Fruit fly (Drosophila melanogaster) whole organism, pupa: ENCODE results near the gene CG12730.

ENCODE experiments used
- CG10348 ChIP-seq: fragments of 200-800 bp; sonication (Bioruptor generic); IDR thresholded peaks from 2 replicates; pipeline ENCODE4 v1.3.6; 2022; ENCODE audit warnings: missing biosample characterization, missing genetic modification characterization
- CG12605 ChIP-seq: fragments of 200-800 bp; sonication (Bioruptor generic); IDR thresholded peaks from 2 replicates; pipeline ENCODE4 v1.3.6; 2022; ENCODE audit warnings: missing biosample characterization, missing genetic modification characterization
- CG13204 ChIP-seq: fragments of 200-800 bp; sonication (Bioruptor generic); optimal IDR thresholded peaks from 2 replicates; lab custom pipeline; 2018; ENCODE audit warnings: missing biosample characterization, mild to moderate bottlenecking, missing genetic modification characterization, moderate library complexity
- CG14655 ChIP-seq: fragments of 200-800 bp; sonication (Bioruptor generic); optimal IDR thresholded peaks from 3 replicates; lab custom pipeline; 2017; ENCODE audit warnings: mild to moderate bottlenecking, missing biosample characterization, missing genetic modification reagents, missing genetic modification characterization
- CG15710 ChIP-seq: fragments of 200-800 bp; sonication (Bioruptor generic); optimal IDR thresholded peaks from 2 replicates; lab custom pipeline; 2018; ENCODE audit warnings: missing biosample characterization, mild to moderate bottlenecking, missing genetic modification characterization, moderate library complexity
- CG17806 ChIP-seq: fragments of 200-800 bp; sonication (Bioruptor generic); optimal IDR thresholded peaks from 2 replicates; lab custom pipeline; 2018; ENCODE audit warnings: missing biosample characterization, mild to moderate bottlenecking, missing genetic modification characterization, moderate library complexity
- CG32121 ChIP-seq: fragments of 200-800 bp; sonication (Bioruptor generic); IDR thresholded peaks from 2 replicates; pipeline ENCODE4 v1.3.6; 2022; ENCODE audit warnings: missing biosample characterization, missing genetic modification characterization
- CG34367 ChIP-seq: fragments of 200-800 bp; sonication (Bioruptor generic); optimal IDR thresholded peaks from 2 replicates; lab custom pipeline; 2018; ENCODE audit warnings: missing biosample characterization, mild to moderate bottlenecking, missing genetic modification characterization
- CG4496 ChIP-seq: fragments of 200-800 bp; sonication (Bioruptor generic); IDR thresholded peaks from 3 replicates; pipeline ENCODE4 v1.3.6; 2022; ENCODE audit warnings: missing biosample characterization, missing genetic modification characterization
- CG8159 ChIP-seq: fragments of 200-800 bp; sonication (Bioruptor generic); optimal IDR thresholded peaks from 3 replicates; lab custom pipeline; 2018; ENCODE audit warnings: missing biosample characterization, mild to moderate bottlenecking, missing genetic modification characterization, moderate library complexity
- CG8301 ChIP-seq: fragments of 200-800 bp; sonication (Bioruptor generic); optimal IDR thresholded peaks from 2 replicates; lab custom pipeline; 2018; ENCODE audit warnings: missing biosample characterization, mild to moderate bottlenecking, missing genetic modification characterization
- CG9948 ChIP-seq: fragments of 200-800 bp; sonication (Bioruptor generic); optimal IDR thresholded peaks from 2 replicates; lab custom pipeline; 2018; ENCODE audit warnings: missing biosample characterization, mild to moderate bottlenecking, missing genetic modification characterization, moderate library complexity
- D1 ChIP-seq: fragments of 200-800 bp; sonication (Bioruptor generic); optimal IDR thresholded peaks from 2 replicates; lab custom pipeline; 2018; ENCODE audit warnings: missing biosample characterization, mild to moderate bottlenecking, missing genetic modification characterization, moderate library complexity
- EcR ChIP-seq: fragments of 200-800 bp; sonication (Bioruptor generic); optimal IDR thresholded peaks from 3 replicates; lab custom pipeline; 2019; ENCODE audit warnings: missing biosample characterization, missing genetic modification characterization, mild to moderate bottlenecking, moderate library complexity, missing genetic modification reagents
- Ets98B ChIP-seq: fragments of 200-800 bp; sonication (Bioruptor generic); IDR thresholded peaks from 2 replicates; pipeline ENCODE4 v1.3.6; 2022; ENCODE audit warnings: missing biosample characterization, missing genetic modification characterization
- Pif1A ChIP-seq: fragments of 200-800 bp; sonication (Bioruptor generic); optimal IDR thresholded peaks from 3 replicates; lab custom pipeline; 2016; ENCODE audit warnings: missing biosample characterization, missing genetic modification characterization
- Pif1B ChIP-seq: fragments of 200-800 bp; sonication (Bioruptor generic); optimal IDR thresholded peaks from 3 replicates; lab custom pipeline; 2016; ENCODE audit warnings: missing biosample characterization, missing genetic modification characterization
- Snoo ChIP-seq: fragments of 200-800 bp; sonication (Bioruptor generic); optimal IDR thresholded peaks from 3 replicates; lab custom pipeline; 2017; ENCODE audit warnings: missing biosample characterization, mild to moderate bottlenecking, missing genetic modification characterization, inconsistent platforms
- fd96Ca ChIP-seq: fragments of 200-800 bp; sonication (Bioruptor generic); IDR thresholded peaks from 3 replicates; pipeline ENCODE4 v1.3.6; 2022; ENCODE audit warnings: missing biosample characterization, missing genetic modification characterization
- gl ChIP-seq: fragments of 200-800 bp; sonication (Bioruptor generic); optimal IDR thresholded peaks from 2 replicates; lab custom pipeline; 2018; ENCODE audit warnings: missing biosample characterization, mild to moderate bottlenecking, missing genetic modification characterization
- rn ChIP-seq: fragments of 200-800 bp; sonication (Bioruptor generic); IDR thresholded peaks from 2 replicates; pipeline ENCODE4 v1.3.6; 2022; ENCODE audit warnings: missing biosample characterization, missing genetic modification characterization

The CG12730 gene

dm6 chrX:5501129-5501528 is 15.3 kb upstream of the CG12730 start, which contains the start of the genes CG32762 and CG4151:
Gene CG32762, minus strand, starts transcription at chrX:5501229.
Gene CG4151, plus strand, starts transcription at chrX:5501476.
- TF ChIP-seq CG8159 (tag; lab: Kevin White, UChicago) (no peak), gl (tag; lab: Kevin White, UChicago) (no peak), CG4496 (GFP tag; lab: Robert Waterston, UW) (no peak), CG13204 (GFP tag; lab: Kevin White, UChicago) (no peak), CG14655 (GFP tag; lab: Kevin White, UChicago) (no peak), CG32121 (GFP tag; lab: Robert Waterston, UW) (no peak)

dm6 chrX:5503916-5504315 is 12.5 kb upstream of the CG12730 start:
- TF ChIP-seq CG4496 (GFP tag; lab: Robert Waterston, UW) (peak; percentile 47; the same call in 1 of the 3 replicates), fd96Ca (peak; percentile 48; the same call in 1 of the 3 replicates), Pif1B (GFP tag; lab: Kevin White, UChicago) (no peak), CG32121 (GFP tag; lab: Robert Waterston, UW) (0 out of 2 replicates have a peak, but pooled peaks have one; percentile 28), CG14655 (GFP tag; lab: Kevin White, UChicago) (peak; percentile 1)
- TF ChIP-seq, all 21 proteins: peak for 4

- TF ChIP-seq CG9948 = no peak
- TF ChIP-seq Pif1A (GFP tag; lab: Kevin White, UChicago) = no peak
- TF ChIP-seq CG34367 (tag; lab: Kevin White, UChicago) = no peak
- TF ChIP-seq CG17806 (tag; lab: Kevin White, UChicago) = no peak
- TF ChIP-seq CG14655 (GFP tag; lab: Kevin White, UChicago) = no peak
- no peak for TF ChIP-seq Ets98B
- TF ChIP-seq Snoo (tag; lab: Kevin White, UChicago) = no peak
- no peak for TF ChIP-seq CG12605 (GFP tag; lab: Robert Waterston, UW)
Measured at dm6 chrX:5511167-5511566, 5.2 kb upstream of the CG12730 start.

DNA sequence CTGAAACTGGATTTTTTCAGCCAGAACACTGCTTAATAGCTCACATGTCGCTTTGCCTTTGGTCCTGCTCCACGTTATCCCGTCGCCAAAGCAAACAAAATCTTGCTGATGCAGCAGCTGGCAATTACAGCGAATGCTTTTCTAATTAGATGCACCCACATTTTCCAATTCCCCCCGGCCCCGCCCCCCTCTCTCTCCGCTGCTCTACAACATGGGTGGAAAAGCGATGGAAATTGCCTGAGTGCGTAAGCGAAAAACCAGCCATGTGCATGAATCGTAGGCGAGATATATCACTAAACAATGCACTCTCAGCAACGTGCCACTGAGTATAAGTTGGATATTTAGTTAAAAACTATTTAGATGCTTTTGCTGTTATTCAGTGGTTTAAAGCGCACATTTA is 1.3 kb upstream of the CG12730 start:
- TF ChIP-seq CG8301 (tag; lab: Kevin White, UChicago) = no peak
- TF ChIP-seq CG10348 (GFP tag; lab: Robert Waterston, UW) = no peak
- no peak for TF ChIP-seq Pif1A (GFP tag; lab: Kevin White, UChicago)
- no peak for TF ChIP-seq Ets98B
- no peak for TF ChIP-seq CG15710
- no peak for TF ChIP-seq CG8159 (tag; lab: Kevin White, UChicago)
- no peak for TF ChIP-seq fd96Ca
- no peak for TF ChIP-seq gl (tag; lab: Kevin White, UChicago)

DNA sequence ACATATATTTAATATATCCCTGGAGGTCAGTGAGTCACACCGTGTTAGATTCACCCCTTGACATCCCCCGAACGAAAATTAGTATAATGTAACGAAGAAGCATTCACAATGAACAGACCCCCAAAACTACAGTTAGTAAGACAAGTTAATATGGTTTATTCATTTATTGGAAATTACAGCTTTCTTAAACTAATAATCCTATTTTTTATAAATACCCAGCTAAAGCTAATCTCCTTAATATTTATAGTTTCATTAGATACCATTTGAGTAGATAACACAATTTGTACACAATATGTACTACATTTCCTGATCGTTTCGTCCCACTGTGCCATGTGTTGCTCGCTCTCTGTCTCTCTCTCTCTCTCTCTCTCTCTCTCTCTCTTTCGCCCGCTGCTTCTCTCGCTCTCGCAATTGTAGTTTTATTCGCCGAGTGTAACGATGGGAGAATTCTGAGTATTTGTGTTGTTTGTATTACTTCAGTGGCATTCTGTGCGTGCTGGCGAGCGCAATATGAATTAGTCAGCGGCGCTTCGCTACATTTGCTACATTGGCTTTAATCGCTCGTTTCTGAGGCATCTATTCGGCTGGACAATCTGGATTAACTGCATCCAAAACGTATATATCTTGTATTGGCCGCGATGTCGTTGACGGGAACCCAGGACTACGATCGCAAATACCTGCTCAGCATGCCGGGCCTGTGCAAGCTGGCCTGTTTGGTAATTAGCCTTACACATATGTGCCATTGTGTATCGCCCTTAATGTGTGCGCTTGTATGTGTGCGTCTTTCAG is 569 bp downstream of the CG12730 start:
- TF ChIP-seq Pif1B (GFP tag; lab: Kevin White, UChicago) = peak; percentile 50
- peak; percentile 42; the same call in 1 of the 3 replicates for TF ChIP-seq CG4496 (GFP tag; lab: Robert Waterston, UW)
- peak; percentile 63; the same call in 2 of the 3 replicates for TF ChIP-seq fd96Ca
- no peak for TF ChIP-seq gl (tag; lab: Kevin White, UChicago)
- no peak for TF ChIP-seq EcR (GFP tag; lab: Kevin White, UChicago)
- TF ChIP-seq CG8159 (tag; lab: Kevin White, UChicago) = no peak
- TF ChIP-seq CG32121 (GFP tag; lab: Robert Waterston, UW) = peak; percentile 16; the same call in 1 of the 2 replicates
- TF ChIP-seq CG17806 (tag; lab: Kevin White, UChicago) = peak; percentile 5
- peak; percentile 21 for TF ChIP-seq CG8301 (tag; lab: Kevin White, UChicago)
- TF ChIP-seq Pif1A (GFP tag; lab: Kevin White, UChicago) = peak; percentile 21
- peak; percentile 27 for TF ChIP-seq CG14655 (GFP tag; lab: Kevin White, UChicago)
- TF ChIP-seq CG34367 (tag; lab: Kevin White, UChicago) = no peak
- peak; percentile 55; the same call in 1 of the 2 replicates for TF ChIP-seq CG12605 (GFP tag; lab: Robert Waterston, UW)
- no peak for TF ChIP-seq rn (GFP tag; lab: Robert Waterston, UW)
- no peak for TF ChIP-seq CG9948
- peak; percentile 6 for TF ChIP-seq CG13204 (GFP tag; lab: Kevin White, UChicago)
- TF ChIP-seq Snoo (tag; lab: Kevin White, UChicago) = no peak
- TF ChIP-seq D1 (tag; lab: Kevin White, UChicago) = no peak

dm6 chrX:5518196-5518595 is 1.8 kb downstream of the CG12730 start:
- TF ChIP-seq CG13204 (GFP tag; lab: Kevin White, UChicago) (no peak), Ets98B (peak; percentile 8; the same call in 1 of the 2 replicates), CG8301 (tag; lab: Kevin White, UChicago) (no peak), Pif1B (GFP tag; lab: Kevin White, UChicago) (no peak), CG12605 (GFP tag; lab: Robert Waterston, UW) (no peak), CG10348 (GFP tag; lab: Robert Waterston, UW) (no peak)
